Worm (Caenorhabditis elegans): ENCODE measurements around the gene hpl-1.

DNA sequence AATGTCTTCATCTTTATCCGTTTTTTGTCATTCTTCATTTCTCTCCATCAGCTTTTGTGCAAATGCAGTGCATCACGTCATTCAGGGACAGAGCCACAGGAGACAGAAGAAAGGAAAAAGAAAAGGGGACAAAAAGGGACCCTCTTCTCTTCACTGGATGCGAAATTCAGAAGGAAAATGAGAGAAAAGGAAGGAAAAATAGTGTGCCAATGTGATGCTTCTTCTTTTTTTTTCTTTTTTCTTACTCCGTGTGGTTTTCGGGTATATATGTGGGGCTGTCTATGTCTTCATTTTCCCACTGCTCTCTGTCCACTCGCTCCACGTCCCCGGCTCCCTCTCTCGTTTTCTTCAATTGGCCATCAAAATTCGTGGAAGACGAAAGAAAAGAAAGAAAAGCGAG lies 34.7 kb upstream of the hpl-1 start:
- peak; percentile 44 for TF ChIP-seq lin-39 (tag; optimal IDR thresholded peaks at IDR 0.05)
- no peak for TF ChIP-seq jun-1 (tag; optimal IDR thresholded peaks at IDR 0.05)
- peak; percentile 74 for TF ChIP-seq fkh-10 (GFP tag; optimal IDR thresholded peaks at IDR 0.05)
- TF ChIP-seq eor-1 (tag; optimal IDR thresholded peaks at IDR 0.05), result no peak
- no peak for TF ChIP-seq ztf-4 (tag; optimal IDR thresholded peaks at IDR 0.05)
- no peak for TF ChIP-seq fos-1 (tag; optimal IDR thresholded peaks at IDR 0.05)
- TF ChIP-seq ztf-11 (tag; optimal IDR thresholded peaks at IDR 0.05), result no peak
- TF ChIP-seq egl-27 (tag; optimal IDR thresholded peaks at IDR 0.05), result no peak
- TF ChIP-seq snpc-4 (tag; optimal IDR thresholded peaks at IDR 0.05), result no peak
- TF ChIP-seq nhr-11 (tag; optimal IDR thresholded peaks at IDR 0.05), result peak; percentile 16
